Worm (Caenorhabditis elegans) whole organism, L1 larva: ENCODE measurements around the gene egl-20.

Source experiments
- ama-1 ChIP-seq: fragments of 150-350 bp; optimal IDR thresholded peaks from 2 replicates; lab custom pipeline; 2014
- dpl-1 ChIP-seq, 3 experiments: fragments of 150-350 bp in 2 of 3; sonication (generic microtip) in 1 of 3; optimal IDR thresholded peaks; 2 replicates each; lab custom pipeline; 2014 to 2017; ENCODE audit warnings: missing biosample characterization in 3 of 3, missing genetic modification characterization in 3 of 3, missing genetic modification reagents in 3 of 3
- elt-3 ChIP-seq, 6 experiments: fragments of 150-350 bp in 1 of 6; sonication (generic microtip); optimal IDR thresholded peaks; 2 replicates each; lab custom pipeline; 2017 to 2018; ENCODE audit warnings: missing biosample characterization in 6 of 6, missing genetic modification characterization in 6 of 6, inconsistent platforms in 1 of 6
- lin-13 ChIP-seq: fragments of 150-350 bp; optimal IDR thresholded peaks from 2 replicates; lab custom pipeline; 2014; ENCODE audit warnings: missing biosample characterization, missing genetic modification reagents, missing genetic modification characterization
- nhr-11 ChIP-seq: fragments of 150-350 bp; optimal IDR thresholded peaks from 2 replicates; lab custom pipeline; 2014; ENCODE audit warnings: missing biosample characterization, missing genetic modification characterization
- nhr-19 ChIP-seq: fragments of 200-800 bp; sonication (Bioruptor generic); conservative IDR thresholded peaks from 2 replicates; pipeline ENCODE4 v1.3.6; 2022; ENCODE audit warnings: missing genetic modification characterization, missing compliant biosample characterization
- nhr-28 ChIP-seq: fragments of 150-350 bp; optimal IDR thresholded peaks from 2 replicates; lab custom pipeline; 2014; ENCODE audit warnings: missing biosample characterization, missing genetic modification characterization
- nhr-77 ChIP-seq: fragments of 150-350 bp; optimal IDR thresholded peaks from 2 replicates; lab custom pipeline; 2014; ENCODE audit warnings: missing biosample characterization, missing genetic modification characterization
- pax-3 ChIP-seq: fragments of 200-800 bp; sonication (Bioruptor generic); optimal IDR thresholded peaks from 2 replicates; lab custom pipeline; 2018; ENCODE audit warnings: mild to moderate bottlenecking, missing genetic modification characterization, moderate library complexity, missing compliant biosample characterization
- rnt-1 ChIP-seq: sonication (generic microtip); optimal IDR thresholded peaks from 2 replicates; lab custom pipeline; 2016; ENCODE audit warnings: mild to moderate bottlenecking, missing genetic modification characterization, moderate library complexity, missing compliant biosample characterization
- unc-62 ChIP-seq: fragments of 150-350 bp; optimal IDR thresholded peaks from 2 replicates; lab custom pipeline; 2014; ENCODE audit warnings: missing biosample characterization, missing genetic modification reagents, missing genetic modification characterization
- ztf-11 ChIP-seq, 2 experiments: sonication (generic microtip); optimal IDR thresholded peaks; 2 replicates each; lab custom pipeline; 2016 to 2017; ENCODE audit warnings: missing genetic modification characterization in 2 of 2, missing biosample characterization in 1 of 2, missing compliant biosample characterization in 1 of 2

ce11 chrIV:9849624-9850023, 34.3 kb upstream of the egl-20 start, which contains the start of gene K07F5.8:
- TF ChIP-seq dpl-1 (GFP tag; optimal IDR thresholded peaks at IDR 0.05; lab: Kevin White, UChicago): no peak
- no peak for TF ChIP-seq nhr-19 (GFP tag; lab: Robert Waterston, UW)
- TF ChIP-seq elt-3 (tag; optimal IDR thresholded peaks at IDR 0.05; lab: Kevin White, UChicago): no peak
- no peak for TF ChIP-seq lin-13
- no peak for TF ChIP-seq rnt-1 (tag; lab: Kevin White, UChicago)
- no peak for TF ChIP-seq nhr-28
- TF ChIP-seq nhr-11: no peak
- TF ChIP-seq ama-1 (lab: Kevin White, UChicago): no peak
- no peak for TF ChIP-seq pax-3 (tag; lab: Kevin White, UChicago)
- no peak for TF ChIP-seq ztf-11 (tag; optimal IDR thresholded peaks at IDR 0.05; lab: Kevin White, UChicago)
- no peak for TF ChIP-seq nhr-77
- no peak for TF ChIP-seq unc-62 (GFP tag; lab: Kevin White, UChicago)
